Worm (Caenorhabditis elegans): ENCODE results near the gene T03E6.8.

Gene T03E6.8

ce11 chrV:16594514-16594913 is 8.5 kb downstream of the T03E6.8 start:
- TF ChIP-seq hlh-1 (tag; optimal IDR thresholded peaks at IDR 0.05) (peak; percentile 29), mls-2 (tag; optimal IDR thresholded peaks at IDR 0.05) (no peak)

ce11 chrV:16593792-16594059 is 9.3 kb downstream of the T03E6.8 start:
- TF ChIP-seq ces-1 (GFP tag; optimal IDR thresholded peaks at IDR 0.05) (no peak), bed-3 (GFP tag; optimal IDR thresholded peaks at IDR 0.05) (no peak)

- no peak for TF ChIP-seq unc-62 (GFP tag; optimal IDR thresholded peaks at IDR 0.05)
- no peak for TF ChIP-seq ham-2 (GFP tag; optimal IDR thresholded peaks at IDR 0.05)
- TF ChIP-seq blmp-1 (tag; optimal IDR thresholded peaks at IDR 0.05): no peak
- TF ChIP-seq unc-39 (tag; optimal IDR thresholded peaks at IDR 0.05): no peak
- no peak for TF ChIP-seq unc-120 (tag; optimal IDR thresholded peaks at IDR 0.05; ENCODE audit: poor library complexity, severe bottlenecking)
- TF ChIP-seq mep-1 (tag; optimal IDR thresholded peaks at IDR 0.05): no peak
- TF ChIP-seq ces-1 (GFP tag; optimal IDR thresholded peaks at IDR 0.05): no peak
- no peak for TF ChIP-seq flh-1 (GFP tag; optimal IDR thresholded peaks at IDR 0.05)
Observed at ce11 chrV:16592947-16593791, 9.8 kb downstream of the T03E6.8 start.

- peak; percentile 75 for TF ChIP-seq cnd-1 (tag; optimal IDR thresholded peaks at IDR 0.05)
- peak; percentile 57 for TF ChIP-seq sem-2 (GFP tag; optimal IDR thresholded peaks at IDR 0.05)
- TF ChIP-seq nhr-237 (tag; optimal IDR thresholded peaks at IDR 0.05): no peak
- peak; percentile 81 for TF ChIP-seq sptf-1 (tag; optimal IDR thresholded peaks at IDR 0.05)
- peak; percentile 49 for TF ChIP-seq flh-1 (GFP tag; optimal IDR thresholded peaks at IDR 0.05)
- TF ChIP-seq M03D4.4 (tag; optimal IDR thresholded peaks at IDR 0.05): peak; percentile 74
- TF ChIP-seq drap-1 (GFP tag; optimal IDR thresholded peaks at IDR 0.05): peak; percentile 79
- TF ChIP-seq unc-62 (GFP tag; optimal IDR thresholded peaks at IDR 0.05): no peak
- TF ChIP-seq mls-2 (tag; optimal IDR thresholded peaks at IDR 0.05): peak; percentile 71
- TF ChIP-seq ztf-11 (tag; optimal IDR thresholded peaks at IDR 0.05): peak; percentile 37
- peak; percentile 73 for TF ChIP-seq ceh-83 (GFP tag; optimal IDR thresholded peaks at IDR 0.05)
- peak; percentile 59 for TF ChIP-seq ceh-43 (GFP tag; optimal IDR thresholded peaks at IDR 0.05)
- peak; percentile 54 for TF ChIP-seq ham-2 (GFP tag; optimal IDR thresholded peaks at IDR 0.05)
- peak; percentile 71 for TF ChIP-seq unc-120 (tag; optimal IDR thresholded peaks at IDR 0.05; ENCODE audit: poor library complexity, severe bottlenecking)
- TF ChIP-seq lin-32 (GFP tag; optimal IDR thresholded peaks at IDR 0.05): peak; percentile 58
- TF ChIP-seq pha-4 (tag; optimal IDR thresholded peaks at IDR 0.05): no peak
- no peak for TF ChIP-seq mab-5 (tag; optimal IDR thresholded peaks at IDR 0.05)
- TF ChIP-seq hlh-1 (tag; optimal IDR thresholded peaks at IDR 0.05): no peak
- TF ChIP-seq bed-3 (GFP tag; optimal IDR thresholded peaks at IDR 0.05): peak; percentile 52
- no peak for TF ChIP-seq nhr-2 (tag; optimal IDR thresholded peaks at IDR 0.05)
- no peak for TF ChIP-seq lin-13 (tag; optimal IDR thresholded peaks at IDR 0.05)
- TF ChIP-seq elt-1 (tag; optimal IDR thresholded peaks at IDR 0.05; ENCODE audit: borderline replicate concordance, insufficient read depth): no peak
- TF ChIP-seq blmp-1 (tag; optimal IDR thresholded peaks at IDR 0.05): no peak
Observed at ce11 chrV:16591992-16592798, 10.8 kb downstream of the T03E6.8 start, which contains the start of gene srh-269. Gene srh-269 (minus strand): TSS chrV:16592042.

ce11 chrV:16589488-16589887 is 13.5 kb downstream of the T03E6.8 start:
- no peak for TF ChIP-seq flh-1 (GFP tag; optimal IDR thresholded peaks at IDR 0.05)
- no peak for TF ChIP-seq elt-3 (tag; optimal IDR thresholded peaks at IDR 0.05)
- no peak for TF ChIP-seq ceh-39 (tag; optimal IDR thresholded peaks at IDR 0.05)
- no peak for TF ChIP-seq unc-39 (tag; optimal IDR thresholded peaks at IDR 0.05)
- TF ChIP-seq ceh-83 (GFP tag; optimal IDR thresholded peaks at IDR 0.05): no peak
- TF ChIP-seq ceh-43 (GFP tag; optimal IDR thresholded peaks at IDR 0.05): no peak
- no peak for TF ChIP-seq ces-1 (GFP tag; optimal IDR thresholded peaks at IDR 0.05)
- TF ChIP-seq sem-2 (GFP tag; optimal IDR thresholded peaks at IDR 0.05): no peak
- no peak for TF ChIP-seq lsy-2 (tag; optimal IDR thresholded peaks at IDR 0.05)
- TF ChIP-seq M03D4.4 (tag; optimal IDR thresholded peaks at IDR 0.05): no peak
- no peak for TF ChIP-seq tbx-8 (GFP tag; optimal IDR thresholded peaks at IDR 0.05)
- no peak for TF ChIP-seq bed-3 (GFP tag; optimal IDR thresholded peaks at IDR 0.05)
- no peak for TF ChIP-seq hlh-1 (tag; optimal IDR thresholded peaks at IDR 0.05)
- TF ChIP-seq nhr-2 (tag; optimal IDR thresholded peaks at IDR 0.05): no peak
- TF ChIP-seq zip-8 (tag; optimal IDR thresholded peaks at IDR 0.05): no peak
- no peak for TF ChIP-seq lin-32 (GFP tag; optimal IDR thresholded peaks at IDR 0.05)

Measured in whole organism, mixed stage, embryonic.